Fruit fly (Drosophila melanogaster): ENCODE results near the gene CG7914.

DNA sequence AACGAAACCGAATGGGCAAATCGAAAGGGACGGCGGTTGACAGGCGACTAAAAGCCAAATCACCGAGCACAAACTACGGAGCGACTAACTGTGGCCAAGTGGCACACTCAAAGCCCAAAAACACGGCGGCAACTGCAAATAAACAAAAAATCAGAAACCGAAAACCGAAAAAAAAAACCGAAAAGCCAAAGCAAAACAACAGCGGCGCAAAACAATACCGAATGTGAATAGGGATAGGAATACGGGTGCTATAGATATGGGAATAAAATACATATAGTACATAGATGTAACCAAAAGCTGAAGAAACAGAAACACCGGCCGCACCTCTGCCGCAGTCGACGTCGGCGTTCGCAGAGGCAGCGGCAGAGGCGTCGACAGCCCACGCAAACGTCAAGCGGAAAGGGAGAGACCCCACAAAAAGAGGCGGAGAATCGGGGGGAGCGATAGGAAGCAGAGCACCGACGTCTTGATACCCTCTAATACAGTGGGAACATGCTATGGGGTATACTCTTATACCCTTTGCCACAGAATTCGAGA is 26.1 kb downstream of the CG7914 start, which contains the start of gene RhoGAP18B:
- no peak for TF ChIP-seq CG10348 (GFP tag; IDR thresholded peaks at IDR 0.05)
- no peak for TF ChIP-seq gl (tag; optimal IDR thresholded peaks at IDR 0.05)
- no peak for TF ChIP-seq CG4496 (GFP tag; IDR thresholded peaks at IDR 0.05)
- TF ChIP-seq Snoo (tag; optimal IDR thresholded peaks at IDR 0.05): no peak
- no peak for TF ChIP-seq rn (GFP tag; IDR thresholded peaks at IDR 0.05)
- TF ChIP-seq CG8301 (tag; optimal IDR thresholded peaks at IDR 0.05): no peak
- no peak for TF ChIP-seq CG34367 (tag; optimal IDR thresholded peaks at IDR 0.05)
